Worm (Caenorhabditis elegans) whole organism, L1 larva: ENCODE results near the gene sqd-1.

ENCODE experiments used
- C04F5.9 ChIP-seq: sonication (generic microtip); optimal IDR thresholded peaks from 2 replicates; lab custom pipeline; 2016; ENCODE audit warnings: missing genetic modification characterization, missing compliant biosample characterization
- C16A3.4 ChIP-seq: fragments of 150-350 bp; optimal IDR thresholded peaks from 2 replicates; lab custom pipeline; 2014; ENCODE audit warnings: missing biosample characterization, missing genetic modification characterization
- F16B12.6 ChIP-seq: fragments of 150-350 bp; optimal IDR thresholded peaks from 2 replicates; lab custom pipeline; 2014; ENCODE audit warnings: missing biosample characterization, missing genetic modification characterization
- Y116A8C.19 ChIP-seq: sonication (generic microtip); optimal IDR thresholded peaks from 2 replicates; lab custom pipeline; 2016; ENCODE audit warnings: missing compliant biosample characterization, missing genetic modification characterization, borderline replicate concordance
- aly-2 ChIP-seq: fragments of 150-350 bp; optimal IDR thresholded peaks from 2 replicates; lab custom pipeline; 2014; ENCODE audit warnings: missing biosample characterization, missing genetic modification characterization
- ceh-90 ChIP-seq: sonication (generic microtip); optimal IDR thresholded peaks from 2 replicates; lab custom pipeline; 2016; ENCODE audit warnings: missing genetic modification characterization, missing compliant biosample characterization
- dpl-1 ChIP-seq, 3 experiments: fragments of 150-350 bp in 2 of 3; sonication (generic microtip) in 1 of 3; optimal IDR thresholded peaks; 2 replicates each; lab custom pipeline; 2014 to 2017; ENCODE audit warnings: missing biosample characterization in 3 of 3, missing genetic modification characterization in 3 of 3, missing genetic modification reagents in 3 of 3
- efl-1 ChIP-seq, 4 experiments: fragments of 150-350 bp; optimal IDR thresholded peaks in 3 of 4; peaks in 1 of 4; 1 replicate in 1 of 4; 2 replicates in 3 of 4; lab custom pipeline; 2014; ENCODE audit warnings: missing biosample characterization in 2 of 4, missing genetic modification characterization in 2 of 4, missing genetic modification reagents in 2 of 4
- egl-13 ChIP-seq: sonication (generic microtip); optimal IDR thresholded peaks from 2 replicates; lab custom pipeline; 2016; ENCODE audit warnings: missing genotype, missing genetic modification reagents, missing genetic modification characterization, missing compliant biosample characterization
- egl-27 ChIP-seq, 2 experiments: fragments of 150-350 bp in 1 of 2; sonication (generic microtip); optimal IDR thresholded peaks; 3 replicates each; lab custom pipeline; 2017 to 2018; ENCODE audit warnings: missing biosample characterization in 2 of 2, missing genetic modification characterization in 2 of 2, missing genetic modification reagents in 2 of 2
- elt-2 ChIP-seq: sonication (generic microtip); optimal IDR thresholded peaks from 2 replicates; lab custom pipeline; 2016; ENCODE audit warnings: missing genetic modification characterization, mild to moderate bottlenecking, inconsistent platforms, missing compliant biosample characterization, missing genetic modification reagents
- elt-3 ChIP-seq, 6 experiments: fragments of 150-350 bp in 1 of 6; sonication (generic microtip); optimal IDR thresholded peaks; 2 replicates each; lab custom pipeline; 2017 to 2018; ENCODE audit warnings: missing biosample characterization in 6 of 6, missing genetic modification characterization in 6 of 6, inconsistent platforms in 1 of 6
- ets-5 ChIP-seq: fragments of 200-800 bp; sonication (Bioruptor generic); IDR thresholded peaks from 2 replicates; pipeline ENCODE4 v1.3.6; 2022; ENCODE audit warnings: missing genetic modification characterization, missing compliant biosample characterization
- fkh-4 ChIP-seq: sonication (generic microtip); optimal IDR thresholded peaks from 2 replicates; lab custom pipeline; 2016; ENCODE audit warnings: missing compliant biosample characterization, missing genetic modification characterization, borderline replicate concordance
- fos-1 ChIP-seq: fragments of 150-350 bp; optimal IDR thresholded peaks from 2 replicates; lab custom pipeline; 2014; ENCODE audit warnings: missing biosample characterization, missing genetic modification characterization
- hlh-17 ChIP-seq: fragments of 200-800 bp; sonication (Bioruptor generic); optimal IDR thresholded peaks from 2 replicates; lab custom pipeline; 2018; ENCODE audit warnings: missing genetic modification characterization, mild to moderate bottlenecking, missing compliant biosample characterization, moderate library complexity, borderline replicate concordance
- hlh-4 ChIP-seq: sonication (generic microtip); optimal IDR thresholded peaks from 2 replicates; lab custom pipeline; 2016; ENCODE audit warnings: mild to moderate bottlenecking, missing genetic modification characterization, missing compliant biosample characterization
- irx-1 ChIP-seq: sonication (generic microtip); optimal IDR thresholded peaks from 2 replicates; lab custom pipeline; 2016; ENCODE audit warnings: missing genetic modification characterization, missing compliant biosample characterization
- isw-1 ChIP-seq: fragments of 200-800 bp; sonication (Bioruptor generic); IDR thresholded peaks from 2 replicates; pipeline ENCODE4 v1.3.6; 2022; ENCODE audit warnings: missing genetic modification characterization, missing compliant biosample characterization
- lin-14 ChIP-seq: fragments of 200-800 bp; sonication (Bioruptor generic); optimal IDR thresholded peaks from 2 replicates; lab custom pipeline; 2018; ENCODE audit warnings: mild to moderate bottlenecking, missing genetic modification characterization, moderate library complexity, missing compliant biosample characterization
- lin-15B ChIP-seq: fragments of 150-350 bp; sonication (generic microtip); optimal IDR thresholded peaks from 3 replicates; lab custom pipeline; 2014; ENCODE audit warnings: missing biosample characterization, missing genetic modification characterization
- lin-35 ChIP-seq, 2 experiments: fragments of 150-350 bp; optimal IDR thresholded peaks; 2 replicates each; lab custom pipeline; 2014; ENCODE audit warnings: missing biosample characterization in 2 of 2, missing genetic modification characterization in 2 of 2, missing genetic modification reagents in 2 of 2
- lin-39 ChIP-seq: fragments of 150-350 bp; optimal IDR thresholded peaks from 2 replicates; lab custom pipeline; 2014; ENCODE audit warnings: missing biosample characterization, missing genetic modification reagents, missing genetic modification characterization
- lir-3 ChIP-seq: sonication (generic microtip); optimal IDR thresholded peaks from 2 replicates; lab custom pipeline; 2016; ENCODE audit warnings: mild to moderate bottlenecking, missing genetic modification characterization, moderate library complexity, missing compliant biosample characterization; ENCODE audit not compliant: poor library complexity
- lsy-2 ChIP-seq, 2 experiments: fragments of 150-350 bp; optimal IDR thresholded peaks; 2 replicates each; lab custom pipeline; 2014; ENCODE audit warnings: missing biosample characterization in 2 of 2, missing genetic modification characterization in 2 of 2
- mdl-1 ChIP-seq, 2 experiments: fragments of 150-350 bp; optimal IDR thresholded peaks; 2 replicates each; lab custom pipeline; 2014 to 2017; ENCODE audit warnings: missing biosample characterization in 2 of 2, missing genetic modification characterization in 2 of 2, inconsistent platforms in 1 of 2
- mep-1 ChIP-seq: fragments of 150-350 bp; optimal IDR thresholded peaks from 2 replicates; lab custom pipeline; 2014; ENCODE audit warnings: missing biosample characterization, missing genetic modification characterization
- nhr-11 ChIP-seq: fragments of 150-350 bp; optimal IDR thresholded peaks from 2 replicates; lab custom pipeline; 2014; ENCODE audit warnings: missing biosample characterization, missing genetic modification characterization
- nhr-12 ChIP-seq: sonication (generic microtip); optimal IDR thresholded peaks from 2 replicates; lab custom pipeline; 2017; ENCODE audit warnings: missing biosample characterization, missing genetic modification characterization
- nhr-20 ChIP-seq: sonication (generic microtip); optimal IDR thresholded peaks from 2 replicates; lab custom pipeline; 2016; ENCODE audit warnings: mild to moderate bottlenecking, missing genetic modification characterization, missing compliant biosample characterization
- nhr-237 ChIP-seq: fragments of 150-350 bp; optimal IDR thresholded peaks from 2 replicates; lab custom pipeline; 2014; ENCODE audit warnings: missing biosample characterization, missing genetic modification characterization
- nhr-28 ChIP-seq: fragments of 150-350 bp; optimal IDR thresholded peaks from 2 replicates; lab custom pipeline; 2014; ENCODE audit warnings: missing biosample characterization, missing genetic modification characterization
- nhr-84 ChIP-seq: sonication (generic microtip); optimal IDR thresholded peaks from 2 replicates; lab custom pipeline; 2017; ENCODE audit warnings: missing biosample characterization, missing genetic modification characterization
- nhr-85 ChIP-seq: sonication (generic microtip); peaks from one replicate; lab custom pipeline; 2016; ENCODE audit warnings: missing genetic modification characterization, inconsistent platforms, missing compliant biosample characterization
- pag-3 ChIP-seq: sonication (generic microtip); optimal IDR thresholded peaks from 2 replicates; lab custom pipeline; 2017; ENCODE audit warnings: missing genetic modification characterization, mild to moderate bottlenecking, missing compliant biosample characterization, antibody characterized with exemption, borderline replicate concordance; ENCODE audit not compliant: insufficient read depth
- pax-3 ChIP-seq: fragments of 200-800 bp; sonication (Bioruptor generic); optimal IDR thresholded peaks from 2 replicates; lab custom pipeline; 2018; ENCODE audit warnings: mild to moderate bottlenecking, missing genetic modification characterization, moderate library complexity, missing compliant biosample characterization
- pqm-1 ChIP-seq: sonication (generic microtip); optimal IDR thresholded peaks from 3 replicates; lab custom pipeline; 2017; ENCODE audit warnings: missing biosample characterization, missing genetic modification characterization
- rnt-1 ChIP-seq: sonication (generic microtip); optimal IDR thresholded peaks from 2 replicates; lab custom pipeline; 2016; ENCODE audit warnings: mild to moderate bottlenecking, missing genetic modification characterization, moderate library complexity, missing compliant biosample characterization
- snu-23 ChIP-seq: sonication (generic microtip); optimal IDR thresholded peaks from 2 replicates; lab custom pipeline; 2016; ENCODE audit warnings: missing genetic modification characterization, missing compliant biosample characterization
- sox-4 ChIP-seq: sonication (generic microtip); optimal IDR thresholded peaks from 2 replicates; lab custom pipeline; 2016; ENCODE audit warnings: missing genetic modification characterization, missing compliant biosample characterization
- sptf-1 ChIP-seq: fragments of 150-350 bp; optimal IDR thresholded peaks from 2 replicates; lab custom pipeline; 2014; ENCODE audit warnings: missing biosample characterization, missing genetic modification characterization
- sup-37 ChIP-seq: fragments of 200-800 bp; sonication (Bioruptor generic); optimal IDR thresholded peaks from 2 replicates; lab custom pipeline; 2018; ENCODE audit warnings: mild to moderate bottlenecking, missing genetic modification characterization, missing compliant biosample characterization
- tbx-2 ChIP-seq: sonication (generic microtip); optimal IDR thresholded peaks from 2 replicates; lab custom pipeline; 2016; ENCODE audit warnings: missing genetic modification characterization, missing compliant biosample characterization
- tlp-1 ChIP-seq: fragments of 150-350 bp; optimal IDR thresholded peaks from 2 replicates; lab custom pipeline; 2014; ENCODE audit warnings: missing biosample characterization, missing genetic modification characterization
- unc-86 ChIP-seq: sonication (generic microtip); optimal IDR thresholded peaks from 2 replicates; lab custom pipeline; 2016; ENCODE audit warnings: missing genetic modification characterization, missing compliant biosample characterization
- vab-15 ChIP-seq: sonication (generic microtip); optimal IDR thresholded peaks from 2 replicates; lab custom pipeline; 2017; ENCODE audit warnings: missing genotype, mild to moderate bottlenecking, missing genetic modification characterization, missing compliant biosample characterization
- zag-1 ChIP-seq: fragments of 150-350 bp; optimal IDR thresholded peaks from 2 replicates; lab custom pipeline; 2014; ENCODE audit warnings: missing biosample characterization, missing genetic modification characterization
- ztf-4 ChIP-seq: fragments of 150-350 bp; optimal IDR thresholded peaks from 2 replicates; lab custom pipeline; 2014; ENCODE audit warnings: missing biosample characterization, missing genetic modification characterization

sqd-1 gene

ce11 chrIV:6369489-6369888, 45.5 kb downstream of the sqd-1 start (continued):
- TF ChIP-seq nhr-84 (tag; lab: Kevin White, UChicago) = no peak
- TF ChIP-seq hlh-17 (GFP tag; lab: Kevin White, UChicago) = no peak
- TF ChIP-seq lir-3 = peak; percentile 57
- TF ChIP-seq nhr-85 (tag; lab: Kevin White, UChicago) = peak; percentile 80
- TF ChIP-seq isw-1 (GFP tag; lab: Robert Waterston, UW) = no peak
- peak; percentile 7 for TF ChIP-seq tbx-2
- TF ChIP-seq sptf-1 (tag; lab: Kevin White, UChicago) = no peak
- no peak for TF ChIP-seq ets-5 (GFP tag; lab: Robert Waterston, UW)
- TF ChIP-seq lin-14 = no peak
- peak in 1 of 2 experiments; percentile 52 for TF ChIP-seq lsy-2 (tag; optimal IDR thresholded peaks at IDR 0.05; lab: Kevin White, UChicago)
- TF ChIP-seq hlh-4 (tag; lab: Kevin White, UChicago) = no peak
- no peak for TF ChIP-seq mep-1 (tag; lab: Kevin White, UChicago)
- TF ChIP-seq nhr-28 (tag; lab: Kevin White, UChicago) = no peak
- no peak for TF ChIP-seq C04F5.9 (tag; lab: Kevin White, UChicago)
- no peak for TF ChIP-seq ztf-4 (tag; lab: Kevin White, UChicago)
- peak; percentile 5 for TF ChIP-seq sox-4
- TF ChIP-seq nhr-237 (tag; lab: Kevin White, UChicago) = no peak
- TF ChIP-seq fos-1 (tag; lab: Kevin White, UChicago) = no peak
- no peak for TF ChIP-seq nhr-11 (tag; lab: Kevin White, UChicago)
- TF ChIP-seq tlp-1 (tag; lab: Kevin White, UChicago) = no peak
- TF ChIP-seq sup-37 = no peak
- TF ChIP-seq elt-2 = peak; percentile 28
- TF ChIP-seq C16A3.4 (tag; lab: Kevin White, UChicago) = no peak
- TF ChIP-seq pqm-1 (tag; lab: Kevin White, UChicago) = no peak
- peak; percentile 70 for TF ChIP-seq rnt-1 (tag; lab: Kevin White, UChicago)
- TF ChIP-seq egl-13 = peak; percentile 32
- TF ChIP-seq lin-35 (GFP tag; optimal IDR thresholded peaks at IDR 0.05; lab: Kevin White, UChicago) = peak; percentile 75 to 91
- TF ChIP-seq pag-3 = no peak
- peak; percentile 78 to 87 (median 85) for TF ChIP-seq dpl-1 (GFP tag; optimal IDR thresholded peaks at IDR 0.05; lab: Kevin White, UChicago)
- no peak for TF ChIP-seq nhr-12 (tag; lab: Kevin White, UChicago)
- TF ChIP-seq aly-2 (tag; lab: Kevin White, UChicago) = no peak

- no peak for TF ChIP-seq ceh-90 (tag; lab: Kevin White, UChicago)
- TF ChIP-seq F16B12.6 (tag; lab: Kevin White, UChicago) = no peak
- no peak for TF ChIP-seq hlh-4 (tag; lab: Kevin White, UChicago)
- no peak for TF ChIP-seq zag-1 (tag; lab: Kevin White, UChicago)
- TF ChIP-seq ztf-4 (tag; lab: Kevin White, UChicago) = no peak
- TF ChIP-seq nhr-20 = no peak
- no peak for TF ChIP-seq rnt-1 (tag; lab: Kevin White, UChicago)
- TF ChIP-seq pax-3 (tag; lab: Kevin White, UChicago) = no peak
- TF ChIP-seq mep-1 (tag; lab: Kevin White, UChicago) = no peak
- no peak for TF ChIP-seq efl-1 (optimal IDR thresholded peaks at IDR 0.05; lab: Kevin White, UChicago)
- no peak for TF ChIP-seq efl-1 (GFP tag; optimal IDR thresholded peaks at IDR 0.05 in 1 of 2; lab: Kevin White, UChicago)
- no peak for TF ChIP-seq tlp-1 (tag; lab: Kevin White, UChicago)
- TF ChIP-seq sox-4 = no peak
- TF ChIP-seq mdl-1 (tag; optimal IDR thresholded peaks at IDR 0.05; lab: Kevin White, UChicago) = no peak
Measured at ce11 chrIV:6372267-6372666, 48.3 kb downstream of the sqd-1 start.

ce11 chrIV:6372993-6373392, 49.0 kb downstream of the sqd-1 start, which contains the start of gene smg-3:
Gene smg-3 (minus strand): TSS chrIV:6373093.
- TF ChIP-seq elt-3 (tag; optimal IDR thresholded peaks at IDR 0.05; lab: Kevin White, UChicago) = no peak
- no peak for TF ChIP-seq tlp-1 (tag; lab: Kevin White, UChicago)
- TF ChIP-seq irx-1 (tag; lab: Kevin White, UChicago) = no peak
- TF ChIP-seq snu-23 = no peak
- TF ChIP-seq elt-2 = no peak
- TF ChIP-seq nhr-237 (tag; lab: Kevin White, UChicago) = no peak
- no peak for TF ChIP-seq Y116A8C.19 (tag; lab: Kevin White, UChicago)
- no peak for TF ChIP-seq fkh-4 (tag; lab: Kevin White, UChicago)
- no peak for TF ChIP-seq egl-13
- TF ChIP-seq egl-27 (tag; optimal IDR thresholded peaks at IDR 0.05; lab: Kevin White, UChicago) = no peak
- no peak for TF ChIP-seq aly-2 (tag; lab: Kevin White, UChicago)
- no peak for TF ChIP-seq C04F5.9 (tag; lab: Kevin White, UChicago)
- no peak for TF ChIP-seq unc-86 (tag; lab: Kevin White, UChicago)
- TF ChIP-seq lin-39 (tag; lab: Kevin White, UChicago) = no peak
- TF ChIP-seq dpl-1 (GFP tag; optimal IDR thresholded peaks at IDR 0.05; lab: Kevin White, UChicago) = no peak
- TF ChIP-seq lin-15B (tag; lab: Kevin White, UChicago) = no peak
- no peak for TF ChIP-seq efl-1 (optimal IDR thresholded peaks at IDR 0.05; lab: Kevin White, UChicago)
- TF ChIP-seq efl-1 (GFP tag; optimal IDR thresholded peaks at IDR 0.05 in 1 of 2; lab: Kevin White, UChicago) = no peak
- TF ChIP-seq vab-15 (tag; lab: Kevin White, UChicago) = no peak
- no peak for TF ChIP-seq sup-37
